Fruit fly (Drosophila melanogaster): ENCODE measurements around the gene CG17078.

The CG17078 gene

DNA sequence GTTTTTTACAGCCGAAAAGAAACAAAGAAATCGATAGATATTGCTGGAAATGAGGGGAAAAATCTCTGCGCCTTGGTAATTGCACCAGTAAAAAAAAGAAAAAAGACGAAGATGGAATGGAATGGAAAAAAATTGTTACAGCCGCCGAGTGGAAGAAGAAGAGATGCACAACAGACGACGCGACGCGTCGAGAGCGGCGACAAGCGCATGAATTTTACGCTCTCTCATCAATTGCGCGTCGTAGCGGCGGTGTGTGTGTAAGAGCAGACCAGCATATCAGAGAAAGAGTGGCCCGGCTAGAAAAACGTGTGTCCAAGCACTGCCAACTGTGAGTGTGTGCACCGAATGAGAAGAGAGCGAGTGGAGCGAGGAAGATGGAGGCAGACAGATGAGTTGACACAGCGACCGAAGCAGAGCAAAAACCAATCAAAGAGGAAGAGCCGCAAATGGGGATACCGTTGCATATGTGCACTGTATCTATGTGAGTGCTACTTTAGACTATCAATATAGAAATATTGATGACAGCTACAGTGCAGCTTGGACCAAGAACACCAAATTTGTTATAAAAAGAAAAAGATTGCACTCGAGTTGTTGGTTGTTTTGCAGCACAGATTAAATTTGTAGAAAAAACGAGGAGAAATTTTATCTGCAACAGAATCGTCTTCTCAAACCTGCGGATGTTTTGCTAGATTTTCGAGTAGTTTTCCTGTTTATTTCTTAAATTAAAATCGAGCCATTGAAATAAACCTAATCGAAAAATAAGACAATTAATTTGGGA lies 28.8 kb downstream of the CG17078 start:
- peak; percentile 22 for TF ChIP-seq Crg-1 (GFP tag; optimal IDR thresholded peaks at IDR 0.05)
- peak; percentile 76 for TF ChIP-seq pad (GFP tag; optimal IDR thresholded peaks at IDR 0.05)
- peak; percentile 28 for TF ChIP-seq CG12768 (GFP tag; optimal IDR thresholded peaks at IDR 0.05)
- TF ChIP-seq ovo (GFP tag; optimal IDR thresholded peaks at IDR 0.05), result peak; percentile 18
- TF ChIP-seq CG33017 (tag; optimal IDR thresholded peaks at IDR 0.05), result peak; percentile 11
- TF ChIP-seq bab1 (GFP tag; optimal IDR thresholded peaks at IDR 0.05), result no peak
- peak; percentile 7 for TF ChIP-seq Hr96 (GFP tag; optimal IDR thresholded peaks at IDR 0.05)
- TF ChIP-seq CG1620 (GFP tag; optimal IDR thresholded peaks at IDR 0.05), result no peak
- peak; percentile 32 for TF ChIP-seq Mnt (GFP tag; optimal IDR thresholded peaks at IDR 0.05)
- TF ChIP-seq CG14711 (tag; optimal IDR thresholded peaks at IDR 0.05), result peak; percentile 35
- TF ChIP-seq cnc (optimal IDR thresholded peaks at IDR 0.05), result no peak
- peak; percentile 32 for TF ChIP-seq cic (GFP tag; optimal IDR thresholded peaks at IDR 0.05)
- TF ChIP-seq toe (GFP tag; optimal IDR thresholded peaks at IDR 0.05), result no peak
- TF ChIP-seq CG7101 (tag; optimal IDR thresholded peaks at IDR 0.05), result peak; percentile 21
- TF ChIP-seq tj (GFP tag; optimal IDR thresholded peaks at IDR 0.05), result peak; percentile 25
- peak; percentile 60 for TF ChIP-seq CG7045 (GFP tag; optimal IDR thresholded peaks at IDR 0.05)

DNA sequence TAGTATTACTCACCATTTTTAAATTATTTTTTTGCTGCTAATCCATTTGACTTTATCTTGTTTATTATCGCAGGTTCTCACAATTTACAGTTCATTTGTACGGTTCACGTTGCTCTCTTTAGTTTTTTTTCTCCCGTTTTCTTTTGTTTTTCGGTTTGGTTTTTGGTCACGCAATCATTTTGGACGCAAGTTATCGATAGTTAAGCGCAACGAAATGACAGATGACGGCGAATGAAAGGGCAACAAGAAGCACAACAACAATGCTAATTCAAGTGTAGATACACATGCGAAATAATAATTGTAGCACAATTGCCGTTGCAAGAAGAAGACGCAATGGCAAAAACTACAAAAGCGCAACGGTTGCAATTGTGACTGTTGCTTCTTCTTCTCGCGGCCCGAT lies 29.4 kb downstream of the CG17078 start:
- TF ChIP-seq tj (GFP tag; optimal IDR thresholded peaks at IDR 0.05) (peak; percentile 72), pad (GFP tag; optimal IDR thresholded peaks at IDR 0.05) (no peak)

DNA sequence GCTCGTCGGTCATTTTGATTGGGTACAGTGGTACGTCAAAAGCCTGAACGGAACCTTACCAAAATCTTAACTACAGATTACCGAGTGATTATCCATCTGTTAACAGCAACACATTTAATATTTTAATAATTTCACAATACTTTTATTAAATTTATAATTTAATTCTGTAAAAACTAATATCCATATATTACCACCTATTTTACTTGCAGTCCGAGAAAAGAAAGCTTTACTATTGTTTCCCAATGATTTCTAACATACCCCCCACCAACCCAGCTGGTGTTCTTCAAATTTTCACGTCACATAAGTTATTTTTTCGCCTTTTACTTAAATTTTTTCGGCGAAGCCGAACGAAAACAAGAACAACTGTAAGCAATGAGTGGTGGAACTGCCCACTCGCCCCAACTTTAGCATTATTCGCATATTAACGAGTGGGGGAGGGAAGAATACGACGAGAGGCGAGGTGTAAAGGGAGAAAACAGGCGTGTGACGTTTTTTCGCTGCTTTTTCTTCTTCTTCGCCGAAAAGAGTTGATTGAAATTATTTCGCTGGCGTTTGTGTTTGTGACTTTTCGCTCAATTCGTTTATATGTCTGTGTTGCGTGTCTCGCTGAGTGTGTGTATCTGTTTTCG lies 30.1 kb downstream of the CG17078 start:
- TF ChIP-seq bab1 (GFP tag; optimal IDR thresholded peaks at IDR 0.05), result no peak
- peak; percentile 67 for TF ChIP-seq tj (GFP tag; optimal IDR thresholded peaks at IDR 0.05)
- TF ChIP-seq Hr96 (GFP tag; optimal IDR thresholded peaks at IDR 0.05), result no peak
- TF ChIP-seq CG7045 (GFP tag; optimal IDR thresholded peaks at IDR 0.05), result no peak
- TF ChIP-seq CG33017 (tag; optimal IDR thresholded peaks at IDR 0.05), result no peak
- TF ChIP-seq CG14711 (tag; optimal IDR thresholded peaks at IDR 0.05), result peak; percentile 24
- TF ChIP-seq CG7101 (tag; optimal IDR thresholded peaks at IDR 0.05), result peak; percentile 17

DNA sequence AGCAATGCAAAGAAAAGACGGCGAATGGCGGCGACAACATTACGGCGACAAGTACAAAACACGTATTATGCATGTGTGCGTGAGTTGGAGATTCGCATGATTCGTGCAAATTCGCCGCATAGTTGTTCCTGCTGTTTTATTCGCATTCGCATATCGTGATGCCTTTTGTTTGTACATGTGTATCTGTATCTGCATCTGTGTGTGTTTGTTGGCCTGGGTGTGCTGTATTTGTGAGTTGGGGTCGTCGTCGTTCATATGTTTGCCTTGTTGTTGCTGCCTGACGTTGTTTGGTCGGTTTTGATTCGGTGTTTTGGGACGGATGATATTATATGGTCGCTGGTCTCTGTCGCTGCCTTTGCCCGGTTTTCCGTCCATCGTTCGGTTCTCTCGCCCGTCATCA lies 30.6 kb downstream of the CG17078 start:
- TF ChIP-seq CG14711 (tag; optimal IDR thresholded peaks at IDR 0.05) (no peak), pad (GFP tag; optimal IDR thresholded peaks at IDR 0.05) (peak; percentile 35)

DNA sequence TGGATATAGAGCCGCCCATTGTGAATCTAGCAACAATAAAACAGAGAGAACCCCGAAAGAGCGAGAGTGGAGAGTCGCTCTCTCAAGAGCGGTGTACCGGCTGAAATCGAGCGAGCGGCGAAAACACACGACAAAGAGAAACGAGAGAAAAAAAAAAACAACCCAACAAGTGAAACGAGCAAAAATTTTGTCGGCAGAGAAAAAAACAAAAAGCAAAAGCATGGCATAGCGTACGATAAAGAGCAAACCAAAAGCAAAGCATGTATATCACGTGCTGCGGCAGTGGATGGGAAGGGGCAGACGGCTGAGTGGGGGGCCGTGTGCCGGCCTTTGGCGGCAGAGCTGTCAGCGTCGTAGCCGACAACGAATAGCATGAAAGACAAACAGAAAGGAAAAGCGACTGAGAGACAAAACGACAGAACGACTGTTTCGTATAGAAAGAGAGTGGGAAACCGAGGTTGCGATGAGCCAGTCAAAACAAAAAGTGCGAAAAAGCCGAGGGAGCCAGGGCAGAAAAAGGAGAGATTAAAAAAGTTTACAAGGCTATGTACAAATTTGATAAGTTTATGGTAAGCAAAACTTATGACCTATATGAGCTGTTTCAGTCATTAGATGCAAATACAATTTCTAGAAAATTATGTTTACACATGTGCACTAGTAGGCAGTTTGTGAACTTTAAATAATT lies 31.2 kb downstream of the CG17078 start:
- TF ChIP-seq bab1 (GFP tag; optimal IDR thresholded peaks at IDR 0.05) (no peak), tj (GFP tag; optimal IDR thresholded peaks at IDR 0.05) (peak; percentile 68), CG7101 (tag; optimal IDR thresholded peaks at IDR 0.05) (no peak), ovo (GFP tag; optimal IDR thresholded peaks at IDR 0.05) (no peak), CG12768 (GFP tag; optimal IDR thresholded peaks at IDR 0.05) (peak; percentile 21), kay (GFP tag; ENCODE audit: borderline replicate concordance) (no peak), CG7045 (GFP tag; optimal IDR thresholded peaks at IDR 0.05) (peak; percentile 4), CG5204 (GFP tag; optimal IDR thresholded peaks at IDR 0.05) (no peak), Crg-1 (GFP tag; optimal IDR thresholded peaks at IDR 0.05) (peak; percentile 2), CG11617 (GFP tag; optimal IDR thresholded peaks at IDR 0.05) (peak; percentile 61), pad (GFP tag; optimal IDR thresholded peaks at IDR 0.05) (no peak), CG1620 (GFP tag; optimal IDR thresholded peaks at IDR 0.05) (no peak), Clk (GFP tag; optimal IDR thresholded peaks at IDR 0.05) (no peak), toe (GFP tag; optimal IDR thresholded peaks at IDR 0.05) (no peak), cnc (optimal IDR thresholded peaks at IDR 0.05) (no peak), Mnt (GFP tag; optimal IDR thresholded peaks at IDR 0.05) (peak; percentile 78), CG33017 (tag; optimal IDR thresholded peaks at IDR 0.05) (no peak), CG14711 (tag; optimal IDR thresholded peaks at IDR 0.05) (no peak), Hr96 (GFP tag; optimal IDR thresholded peaks at IDR 0.05) (no peak), cic (GFP tag; optimal IDR thresholded peaks at IDR 0.05) (peak; percentile 49)

DNA sequence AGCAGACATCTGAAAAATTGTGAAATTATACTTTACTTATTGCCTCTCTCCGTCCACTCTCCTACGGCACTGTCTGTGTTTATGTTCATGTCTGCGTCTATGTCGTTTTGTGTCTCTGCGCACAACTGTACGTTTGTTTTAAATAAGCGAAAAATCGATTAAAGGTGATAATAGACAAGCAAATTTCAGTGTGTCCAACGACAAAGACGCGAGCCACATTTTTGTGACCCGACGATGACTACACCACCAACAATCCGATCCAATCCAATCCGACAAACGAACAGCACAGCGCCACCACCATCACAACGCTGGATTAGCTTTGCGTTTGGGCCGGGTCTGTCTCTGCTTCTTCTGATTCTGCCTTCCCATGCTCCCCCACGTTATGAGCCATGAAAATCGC lies 33.5 kb downstream of the CG17078 start:
- TF ChIP-seq ovo (GFP tag; optimal IDR thresholded peaks at IDR 0.05) (no peak), cnc (optimal IDR thresholded peaks at IDR 0.05) (no peak), CG7045 (GFP tag; optimal IDR thresholded peaks at IDR 0.05) (no peak), kay (GFP tag; ENCODE audit: borderline replicate concordance) (no peak), tj (GFP tag; optimal IDR thresholded peaks at IDR 0.05) (no peak), Mnt (GFP tag; optimal IDR thresholded peaks at IDR 0.05) (no peak), CG14711 (tag; optimal IDR thresholded peaks at IDR 0.05) (no peak), Clk (GFP tag; optimal IDR thresholded peaks at IDR 0.05) (no peak), Hr96 (GFP tag; optimal IDR thresholded peaks at IDR 0.05) (no peak), pad (GFP tag; optimal IDR thresholded peaks at IDR 0.05) (no peak), bab1 (GFP tag; optimal IDR thresholded peaks at IDR 0.05) (no peak), CG5204 (GFP tag; optimal IDR thresholded peaks at IDR 0.05) (no peak), CG33017 (tag; optimal IDR thresholded peaks at IDR 0.05) (no peak), toe (GFP tag; optimal IDR thresholded peaks at IDR 0.05) (no peak), CG12768 (GFP tag; optimal IDR thresholded peaks at IDR 0.05) (no peak), cic (GFP tag; optimal IDR thresholded peaks at IDR 0.05) (no peak), Crg-1 (GFP tag; optimal IDR thresholded peaks at IDR 0.05) (no peak), CG7101 (tag; optimal IDR thresholded peaks at IDR 0.05) (no peak)

Data from whole organism, adult.